Fruit fly (Drosophila melanogaster): ENCODE results near the gene CG34133.

CG34133 gene

dm6 chr3R:29866706-29867105, 2.5 kb upstream of the CG34133 start (continued):
- TF ChIP-seq lilli (GFP tag; optimal IDR thresholded peaks at IDR 0.05) (no peak), unpg (GFP tag; optimal IDR thresholded peaks at IDR 0.05) (no peak), CTCF (GFP tag; optimal IDR thresholded peaks at IDR 0.05) (no peak), CG10209 (GFP tag; optimal IDR thresholded peaks at IDR 0.05) (no peak), Deaf1 (tag; optimal IDR thresholded peaks at IDR 0.05) (no peak), Med (GFP tag) (peak; percentile 16), Hr78 (GFP tag; optimal IDR thresholded peaks at IDR 0.05) (no peak), lab (GFP tag; optimal IDR thresholded peaks at IDR 0.05) (peak; percentile 43), BtbVII (GFP tag; optimal IDR thresholded peaks at IDR 0.05) (peak; percentile 48), CG8359 (GFP tag; optimal IDR thresholded peaks at IDR 0.05; ENCODE audit: borderline replicate concordance) (no peak), CG4404 (GFP tag; IDR thresholded peaks at IDR 0.05) (no peak), Eip74EF (GFP tag; optimal IDR thresholded peaks at IDR 0.05) (peak in 1 of 2 experiments; percentile 7), CG18599 (GFP tag; optimal IDR thresholded peaks at IDR 0.05) (peak; percentile 60), slbo (GFP tag; IDR thresholded peaks at IDR 0.05) (no peak), bab2 (GFP tag; optimal IDR thresholded peaks at IDR 0.05) (no peak), CG32767 (GFP tag; IDR thresholded peaks at IDR 0.05) (no peak), stwl (tag; optimal IDR thresholded peaks at IDR 0.05) (no peak), HmgD (GFP tag; optimal IDR thresholded peaks at IDR 0.05) (no peak), hkb (optimal IDR thresholded peaks at IDR 0.05) (no peak), hkb (GFP tag; IDR thresholded peaks at IDR 0.05) (no peak), rib (GFP tag; IDR thresholded peaks at IDR 0.05) (no peak), Opbp (GFP tag; IDR thresholded peaks at IDR 0.05; ENCODE audit: partially characterized antibody) (no peak), sug (tag; optimal IDR thresholded peaks at IDR 0.05) (no peak), CG12071 (GFP tag; optimal IDR thresholded peaks at IDR 0.05) (peak; percentile 12), oc (tag; optimal IDR thresholded peaks at IDR 0.05) (no peak), bsh (GFP tag; optimal IDR thresholded peaks at IDR 0.05) (no peak), Sox102F (GFP tag; optimal IDR thresholded peaks at IDR 0.05) (no peak), CG17912 (GFP tag; optimal IDR thresholded peaks at IDR 0.05) (no peak), psq (GFP tag; optimal IDR thresholded peaks at IDR 0.05) (no peak), HLH3B (GFP tag; IDR thresholded peaks at IDR 0.05) (no peak), tll (GFP tag; optimal IDR thresholded peaks at IDR 0.05) (no peak), cwo (GFP tag; optimal IDR thresholded peaks at IDR 0.05) (no peak), sqz (GFP tag; optimal IDR thresholded peaks at IDR 0.05) (no peak), sima (GFP tag; optimal IDR thresholded peaks at IDR 0.05) (no peak), CG18476 (GFP tag; optimal IDR thresholded peaks at IDR 0.05) (no peak), CG17802 (tag; optimal IDR thresholded peaks at IDR 0.05) (no peak), Hand (GFP tag; optimal IDR thresholded peaks at IDR 0.05) (peak; percentile 31), esg (GFP tag; conservative IDR thresholded peaks at IDR 0.05) (no peak), CG11696 (GFP tag; IDR thresholded peaks at IDR 0.05) (no peak), emc (GFP tag; optimal IDR thresholded peaks at IDR 0.05) (no peak), CG8388 (GFP tag; optimal IDR thresholded peaks at IDR 0.05) (no peak), Hsf (GFP tag; optimal IDR thresholded peaks at IDR 0.05) (no peak), CG16863 (GFP tag; optimal IDR thresholded peaks at IDR 0.05) (no peak), bowl (GFP tag; IDR thresholded peaks at IDR 0.05) (no peak)
